Worm (Caenorhabditis elegans) whole organism, L4 larva: ENCODE results near the gene F58B4.6.
A peak's percentile ranks its signal among the peaks of the same experiment; 100 is the strongest.

Source experiments
- D1046.2 ChIP-seq: fragments of 200-800 bp; sonication (Bioruptor generic); IDR thresholded peaks from 2 replicates; pipeline ENCODE4 v1.3.6; 2022; ENCODE audit warnings: missing genetic modification characterization, missing compliant biosample characterization
- F26F4.8 ChIP-seq: fragments of 200-800 bp; sonication (Bioruptor generic); conservative IDR thresholded peaks from 2 replicates; pipeline ENCODE4 v1.3.6; 2022; ENCODE audit warnings: missing genetic modification characterization, missing compliant biosample characterization
- F37D6.2 ChIP-seq: sonication (generic microtip); optimal IDR thresholded peaks from 2 replicates; lab custom pipeline; 2016; ENCODE audit warnings: mild to moderate bottlenecking, missing genetic modification characterization, missing compliant biosample characterization
- F49E8.2 ChIP-seq: sonication (generic microtip); optimal IDR thresholded peaks from 2 replicates; lab custom pipeline; 2016; ENCODE audit warnings: missing compliant biosample characterization, mild to moderate bottlenecking, missing genetic modification characterization, borderline replicate concordance
- R02D3.7 ChIP-seq: fragments of 150-350 bp; sonication (generic microtip); optimal IDR thresholded peaks from 3 replicates; lab custom pipeline; 2014; ENCODE audit warnings: missing biosample characterization, missing genetic modification characterization
- T20F7.1 ChIP-seq: fragments of 200-800 bp; sonication (Bioruptor generic); optimal IDR thresholded peaks from 2 replicates; lab custom pipeline; 2018; ENCODE audit warnings: mild to moderate bottlenecking, missing genetic modification characterization, missing compliant biosample characterization
- T26A8.4 ChIP-seq: fragments of 200-800 bp; sonication (Bioruptor generic); IDR thresholded peaks from 2 replicates; pipeline ENCODE4 v1.3.6; 2022; ENCODE audit warnings: missing genetic modification characterization, missing compliant biosample characterization
- Y105C5A.15 ChIP-seq: fragments of 200-800 bp; sonication (Bioruptor generic); IDR thresholded peaks from 2 replicates; pipeline ENCODE4 v1.3.6; 2022; ENCODE audit warnings: missing genetic modification characterization, missing compliant biosample characterization
- Y5F2A.4 ChIP-seq: fragments of 200-800 bp; sonication (Bioruptor generic); optimal IDR thresholded peaks from 2 replicates; lab custom pipeline; 2018; ENCODE audit warnings: mild to moderate bottlenecking, missing genetic modification characterization, missing compliant biosample characterization
- ZK337.2 ChIP-seq: fragments of 200-800 bp; sonication (Bioruptor generic); IDR thresholded peaks from 2 replicates; pipeline ENCODE4 v1.3.6; 2022; ENCODE audit warnings: missing genetic modification reagents, missing genetic modification characterization, missing compliant biosample characterization
- ZK546.5 ChIP-seq, 2 experiments: sonication (generic microtip); optimal IDR thresholded peaks; 2 replicates each; lab custom pipeline; 2017; ENCODE audit warnings: missing biosample characterization in 2 of 2, missing genetic modification characterization in 2 of 2
- aha-1 ChIP-seq: fragments of 150-350 bp; peaks from one replicate; lab custom pipeline; 2014; ENCODE audit warnings: missing biosample characterization, missing genetic modification characterization
- ceh-28 ChIP-seq: fragments of 150-350 bp; optimal IDR thresholded peaks from 2 replicates; lab custom pipeline; 2014; ENCODE audit warnings: missing biosample characterization, missing genetic modification reagents, missing genetic modification characterization
- ceh-32 ChIP-seq: sonication (generic microtip); optimal IDR thresholded peaks from 2 replicates; lab custom pipeline; 2016; ENCODE audit warnings: mild to moderate bottlenecking, missing genetic modification characterization, missing compliant biosample characterization; ENCODE audit not compliant: poor library complexity
- ceh-44 ChIP-seq: fragments of 200-800 bp; sonication (Bioruptor generic); IDR thresholded peaks from 2 replicates; pipeline ENCODE4 v1.3.6; 2022; ENCODE audit warnings: missing genetic modification reagents, missing genetic modification characterization, missing compliant biosample characterization
- ceh-82 ChIP-seq: sonication (generic microtip); optimal IDR thresholded peaks from 2 replicates; lab custom pipeline; 2017; ENCODE audit warnings: missing biosample characterization, missing genetic modification characterization
- daf-12 ChIP-seq: fragments of 150-350 bp; optimal IDR thresholded peaks from 2 replicates; lab custom pipeline; 2014; ENCODE audit warnings: missing biosample characterization, missing genetic modification reagents, missing genetic modification characterization
- daf-16 ChIP-seq, 3 experiments: sonication (generic microtip); optimal IDR thresholded peaks; 2 replicates each; lab custom pipeline; 2016 to 2017; ENCODE audit warnings: missing genetic modification characterization in 3 of 3, missing genetic modification reagents in 3 of 3, mild to moderate bottlenecking in 2 of 3, missing compliant biosample characterization in 2 of 3, missing biosample characterization in 1 of 3, moderate library complexity in 1 of 3
- dmd-9 ChIP-seq: fragments of 200-800 bp; sonication (Bioruptor generic); IDR thresholded peaks from 2 replicates; pipeline ENCODE4 v1.3.6; 2022; ENCODE audit warnings: missing genetic modification reagents, missing genetic modification characterization, missing compliant biosample characterization
- dve-1 ChIP-seq: sonication (generic microtip); optimal IDR thresholded peaks from 2 replicates; lab custom pipeline; 2017; ENCODE audit warnings: antibody characterized with exemption, mild to moderate bottlenecking, missing genetic modification characterization, missing compliant biosample characterization; ENCODE audit not compliant: insufficient read depth
- egl-27 ChIP-seq: sonication (generic microtip); optimal IDR thresholded peaks from 3 replicates; lab custom pipeline; 2017; ENCODE audit warnings: missing biosample characterization, missing genetic modification reagents, missing genetic modification characterization
- egl-43 ChIP-seq: fragments of 200-800 bp; sonication (Bioruptor generic); IDR thresholded peaks from 2 replicates; pipeline ENCODE4 v1.3.6; 2022; ENCODE audit warnings: missing genetic modification reagents, missing genetic modification characterization, missing compliant biosample characterization
- fkh-10 ChIP-seq: fragments of 150-350 bp; optimal IDR thresholded peaks from 2 replicates; lab custom pipeline; 2014; ENCODE audit warnings: missing biosample characterization, missing genetic modification reagents, missing genetic modification characterization
- gei-8 ChIP-seq: fragments of 200-800 bp; sonication (Bioruptor generic); optimal IDR thresholded peaks from 2 replicates; lab custom pipeline; 2018; ENCODE audit warnings: mild to moderate bottlenecking, missing genetic modification characterization, missing compliant biosample characterization
- hmg-1.1 ChIP-seq: fragments of 200-800 bp; sonication (Bioruptor generic); IDR thresholded peaks from 2 replicates; pipeline ENCODE4 v1.3.6; 2022; ENCODE audit warnings: missing genetic modification reagents, missing genetic modification characterization, missing compliant biosample characterization
- lim-7 ChIP-seq: fragments of 200-800 bp; sonication (Bioruptor generic); IDR thresholded peaks from 2 replicates; pipeline ENCODE4 v1.3.6; 2022; ENCODE audit warnings: missing genetic modification characterization, missing compliant biosample characterization
- lin-1 ChIP-seq: fragments of 200-800 bp; sonication (Bioruptor generic); IDR thresholded peaks from 2 replicates; pipeline ENCODE4 v1.3.6; 2022; ENCODE audit warnings: missing genetic modification reagents, missing genetic modification characterization, missing compliant biosample characterization
- lin-13 ChIP-seq: fragments of 150-350 bp; optimal IDR thresholded peaks from 2 replicates; lab custom pipeline; 2014; ENCODE audit warnings: missing biosample characterization, missing genetic modification reagents, missing genetic modification characterization
- lin-29 ChIP-seq: fragments of 200-800 bp; sonication (Bioruptor generic); IDR thresholded peaks from 2 replicates; pipeline ENCODE4 v1.3.6; 2022; ENCODE audit warnings: missing genetic modification reagents, missing genetic modification characterization, missing compliant biosample characterization
- lin-38 ChIP-seq: fragments of 200-800 bp; sonication (Bioruptor generic); IDR thresholded peaks from 2 replicates; pipeline ENCODE4 v1.3.6; 2022; ENCODE audit warnings: missing genetic modification reagents, missing genetic modification characterization, missing compliant biosample characterization
- lsy-2 ChIP-seq, 2 experiments: fragments of 150-350 bp in 1 of 2; sonication (generic microtip) in 1 of 2; optimal IDR thresholded peaks; 2 replicates each; lab custom pipeline; 2014 to 2017; ENCODE audit warnings: missing biosample characterization in 2 of 2, missing genetic modification characterization in 2 of 2
- mep-1 ChIP-seq: fragments of 150-350 bp; sonication (generic microtip); optimal IDR thresholded peaks from 3 replicates; lab custom pipeline; 2014; ENCODE audit warnings: missing biosample characterization, missing genetic modification characterization
- mxl-3 ChIP-seq: fragments of 200-800 bp; sonication (Bioruptor generic); optimal IDR thresholded peaks from 2 replicates; lab custom pipeline; 2018; ENCODE audit warnings: mild to moderate bottlenecking, missing genetic modification characterization, missing compliant biosample characterization
- nhr-10 ChIP-seq: fragments of 150-350 bp; optimal IDR thresholded peaks from 2 replicates; lab custom pipeline; 2014; ENCODE audit warnings: missing biosample characterization, missing genetic modification characterization
- nhr-11 ChIP-seq: fragments of 150-350 bp; optimal IDR thresholded peaks from 2 replicates; lab custom pipeline; 2014; ENCODE audit warnings: missing biosample characterization, missing genetic modification characterization
- nhr-111 ChIP-seq: fragments of 200-800 bp; sonication (Bioruptor generic); optimal IDR thresholded peaks from 2 replicates; lab custom pipeline; 2018; ENCODE audit warnings: mild to moderate bottlenecking, missing genetic modification characterization, missing compliant biosample characterization
- nhr-41 ChIP-seq: fragments of 200-800 bp; sonication (Bioruptor generic); IDR thresholded peaks from 2 replicates; pipeline ENCODE4 v1.3.6; 2022; ENCODE audit warnings: missing genetic modification reagents, missing genetic modification characterization, missing compliant biosample characterization
- nhr-76 ChIP-seq: fragments of 150-350 bp; optimal IDR thresholded peaks from 2 replicates; lab custom pipeline; 2014; ENCODE audit warnings: missing biosample characterization, missing genetic modification characterization
- nhr-77 ChIP-seq: fragments of 150-350 bp; optimal IDR thresholded peaks from 2 replicates; lab custom pipeline; 2014; ENCODE audit warnings: missing biosample characterization, missing genetic modification characterization
- php-3 ChIP-seq: fragments of 200-800 bp; sonication (Bioruptor generic); IDR thresholded peaks from 2 replicates; pipeline ENCODE4 v1.3.6; 2022; ENCODE audit warnings: missing genetic modification reagents, missing genetic modification characterization, missing compliant biosample characterization
- rbr-2 ChIP-seq: sonication (generic microtip); optimal IDR thresholded peaks from 2 replicates; lab custom pipeline; 2016; ENCODE audit warnings: missing genotype, missing genetic modification characterization, missing compliant biosample characterization
- saeg-2 ChIP-seq: fragments of 200-800 bp; sonication (Bioruptor generic); IDR thresholded peaks from 2 replicates; pipeline ENCODE4 v1.3.6; 2022; ENCODE audit warnings: missing genetic modification reagents, missing genetic modification characterization, missing compliant biosample characterization
- sdz-12 ChIP-seq: fragments of 200-800 bp; sonication (Bioruptor generic); optimal IDR thresholded peaks from 2 replicates; lab custom pipeline; 2018; ENCODE audit warnings: mild to moderate bottlenecking, missing genetic modification characterization, missing compliant biosample characterization
- set-16 ChIP-seq: fragments of 200-800 bp; sonication (Bioruptor generic); IDR thresholded peaks from 2 replicates; pipeline ENCODE4 v1.3.6; 2022; ENCODE audit warnings: missing genetic modification reagents, missing genetic modification characterization, missing compliant biosample characterization
- tag-97 ChIP-seq: fragments of 200-800 bp; sonication (Bioruptor generic); IDR thresholded peaks from 2 replicates; pipeline ENCODE4 v1.3.6; 2022; ENCODE audit warnings: missing genetic modification characterization, missing compliant biosample characterization
- tra-1 ChIP-seq: fragments of 200-800 bp; sonication (Bioruptor generic); IDR thresholded peaks from 2 replicates; pipeline ENCODE4 v1.3.6; 2022; ENCODE audit warnings: missing genetic modification reagents, missing genetic modification characterization, missing compliant biosample characterization
- unc-39 ChIP-seq: sonication (generic microtip); optimal IDR thresholded peaks from 2 replicates; lab custom pipeline; 2017; ENCODE audit warnings: missing biosample characterization, missing genetic modification characterization
- vab-7 ChIP-seq: fragments of 200-800 bp; sonication (Bioruptor generic); IDR thresholded peaks from 2 replicates; pipeline ENCODE4 v1.3.6; 2022; ENCODE audit warnings: missing genetic modification reagents, missing genetic modification characterization, missing compliant biosample characterization
- zfp-2 ChIP-seq: sonication (generic microtip); optimal IDR thresholded peaks from 2 replicates; lab custom pipeline; 2016; ENCODE audit warnings: mild to moderate bottlenecking, missing genetic modification characterization, missing compliant biosample characterization

F58B4.6 gene

DNA sequence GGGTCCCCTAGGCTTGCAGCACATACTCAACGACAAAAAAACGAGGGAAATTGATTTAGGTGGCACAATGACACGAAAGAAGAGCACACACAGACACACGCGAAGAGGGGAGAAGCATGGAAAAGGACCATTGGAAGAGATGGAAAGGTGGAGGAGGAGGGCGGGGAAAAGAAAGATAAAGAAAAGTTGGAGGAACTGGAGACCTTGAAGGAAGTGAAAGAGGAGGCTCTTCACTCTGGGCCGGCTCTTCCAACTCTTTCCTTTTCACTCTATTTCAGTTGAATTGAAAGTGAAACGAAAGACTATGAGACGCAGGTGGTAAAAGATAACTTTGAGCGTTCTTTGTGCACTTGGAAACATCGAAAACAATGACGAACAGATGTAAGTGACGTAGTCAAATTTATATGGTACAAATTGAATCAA, 36.6 kb downstream of the F58B4.6 start (continued):
- no peak for TF ChIP-seq Y105C5A.15 (GFP tag; lab: Robert Waterston, UW)
- no peak for TF ChIP-seq zfp-2
- TF ChIP-seq hmg-1.1 (GFP tag; lab: Robert Waterston, UW): peak; percentile 64; the same call in 1 of the 2 replicates
- TF ChIP-seq dve-1 (tag; lab: Kevin White, UChicago): peak; percentile 52
- TF ChIP-seq nhr-41: 0 out of 2 replicates have a peak, but pooled peaks have one; percentile 32
- no peak for TF ChIP-seq gei-8
- peak; percentile 25 for TF ChIP-seq T20F7.1
- peak; percentile 24 to 57 for TF ChIP-seq lsy-2 (tag; optimal IDR thresholded peaks at IDR 0.05; lab: Kevin White, UChicago)
- peak; percentile 60 for TF ChIP-seq mep-1 (tag; lab: Kevin White, UChicago)
- peak; percentile 60 for TF ChIP-seq F37D6.2 (tag; lab: Kevin White, UChicago)
- peak; percentile 65 for TF ChIP-seq rbr-2
- peak; percentile 86 for TF ChIP-seq nhr-11 (tag; lab: Kevin White, UChicago)

DNA sequence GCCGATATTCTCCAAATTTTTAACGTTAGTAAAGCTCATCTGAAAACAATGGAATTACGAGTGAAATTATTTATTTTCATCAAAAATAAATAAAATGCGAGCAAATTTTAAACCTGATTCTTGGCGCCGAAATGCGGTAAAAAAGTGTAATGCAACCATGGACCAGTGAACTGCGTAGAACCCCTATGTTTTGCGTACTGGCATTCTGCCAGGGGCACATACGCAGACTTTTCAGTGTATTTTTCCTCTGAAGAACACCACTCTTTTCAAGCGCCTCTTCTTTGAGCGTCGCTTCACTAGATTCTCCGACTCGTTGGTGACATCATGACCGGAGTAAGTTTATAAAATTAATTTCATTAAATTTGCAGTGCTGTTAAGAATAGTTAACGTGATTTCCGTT, 40.7 kb downstream of the F58B4.6 start, which contains the start of the genes ctf-4 and eef-1G:
Gene ctf-4, minus strand, starts transcription at position 39 of the 400 bp plus-strand sequence.
Gene eef-1G, plus strand, starts transcription at position 219 of the 400 bp plus-strand sequence.
- TF ChIP-seq set-16 (GFP tag; lab: Robert Waterston, UW) (peak; percentile 31), ceh-32 (tag; lab: Kevin White, UChicago) (peak; percentile 56), ZK337.2 (GFP tag; lab: Robert Waterston, UW) (no peak), lin-29 (GFP tag; lab: Robert Waterston, UW) (peak; percentile 86), tag-97 (no peak), fkh-10 (GFP tag; lab: Kevin White, UChicago) (peak; percentile 87), nhr-76 (tag; lab: Kevin White, UChicago) (peak; percentile 18), T26A8.4 (peak; percentile 95), ceh-44 (GFP tag; lab: Robert Waterston, UW) (no peak), tra-1 (peak; percentile 85; the same call in 1 of the 2 replicates), mxl-3 (GFP tag; lab: Kevin White, UChicago) (peak; percentile 87), T20F7.1 (peak; percentile 91), nhr-77 (tag; lab: Kevin White, UChicago) (peak; percentile 98), F49E8.2 (tag; lab: Kevin White, UChicago) (peak; percentile 51), sdz-12 (GFP tag; lab: Kevin White, UChicago) (no peak), aha-1 (tag; lab: Kevin White, UChicago) (peak; percentile 99), dmd-9 (GFP tag; lab: Robert Waterston, UW) (peak; percentile 74), lin-38 (GFP tag; lab: Robert Waterston, UW) (peak; percentile 99), lin-13 (peak; percentile 92), unc-39 (tag; lab: Kevin White, UChicago) (no peak), ceh-82 (tag; lab: Kevin White, UChicago) (no peak), egl-27 (tag; lab: Kevin White, UChicago) (peak; percentile 64), D1046.2 (no peak), nhr-111 (GFP tag; lab: Kevin White, UChicago) (no peak), ZK546.5 (tag; optimal IDR thresholded peaks at IDR 0.05; lab: Kevin White, UChicago) (peak in 1 of 2 experiments; percentile 67), nhr-11 (tag; lab: Kevin White, UChicago) (peak; percentile 98), lsy-2 (tag; optimal IDR thresholded peaks at IDR 0.05; lab: Kevin White, UChicago) (peak; percentile 71 to 96), gei-8 (no peak), daf-12 (tag; lab: Kevin White, UChicago) (no peak), R02D3.7 (tag; lab: Kevin White, UChicago) (no peak), saeg-2 (GFP tag; lab: Robert Waterston, UW) (peak; percentile 87), daf-16 (GFP tag; optimal IDR thresholded peaks at IDR 0.05; lab: Kevin White, UChicago) (peak; percentile 64 to 89), daf-16 (tag; optimal IDR thresholded peaks at IDR 0.05; lab: Kevin White, UChicago) (peak; percentile 86), nhr-10 (peak; percentile 82), ceh-28 (tag; lab: Kevin White, UChicago) (no peak), egl-43 (GFP tag; lab: Robert Waterston, UW) (peak; percentile 60; the same call in 1 of the 2 replicates), F26F4.8 (GFP tag; lab: Robert Waterston, UW) (no peak), lin-1 (GFP tag; lab: Robert Waterston, UW) (peak; percentile 94), Y5F2A.4 (GFP tag; lab: Kevin White, UChicago) (peak; percentile 28), php-3 (peak; percentile 82), vab-7 (GFP tag; lab: Robert Waterston, UW) (peak; percentile 64), lim-7 (GFP tag; lab: Robert Waterston, UW) (no peak)
